Fruit fly (Drosophila melanogaster) whole organism, adult: ENCODE data around the gene NT1.
A peak's percentile ranks its signal among the peaks of the same experiment; 100 is the strongest.

Experiments
- CG14711 ChIP-seq: fragments of 200-800 bp; sonication (Bioruptor generic); optimal IDR thresholded peaks from 2 replicates; lab custom pipeline; 2018; ENCODE audit warnings: missing biosample characterization, mild to moderate bottlenecking, missing genetic modification characterization, moderate library complexity
- Clk ChIP-seq: fragments of 200-800 bp; sonication (Bioruptor generic); optimal IDR thresholded peaks from 2 replicates; lab custom pipeline; 2017; ENCODE audit warnings: missing biosample characterization, missing genetic modification characterization
- Crg-1 ChIP-seq: fragments of 200-800 bp; sonication (Bioruptor generic); optimal IDR thresholded peaks from 2 replicates; lab custom pipeline; 2016; ENCODE audit warnings: missing biosample characterization, missing genetic modification characterization
- Hr96 ChIP-seq: fragments of 200-800 bp; sonication (Bioruptor generic); optimal IDR thresholded peaks from 2 replicates; lab custom pipeline; 2016; ENCODE audit warnings: missing biosample characterization, missing genetic modification characterization
- cic ChIP-seq: fragments of 200-800 bp; sonication (Bioruptor generic); optimal IDR thresholded peaks from 2 replicates; lab custom pipeline; 2017; ENCODE audit warnings: missing biosample characterization, mild to moderate bottlenecking, missing genetic modification characterization, moderate library complexity
- kay ChIP-seq: fragments of 200-800 bp; sonication (Bioruptor generic); peaks from one replicate; lab custom pipeline; 2016; ENCODE audit warnings: missing biosample characterization, missing genetic modification characterization, borderline replicate concordance
- pad ChIP-seq: fragments of 200-800 bp; sonication (Bioruptor generic); optimal IDR thresholded peaks from 3 replicates; lab custom pipeline; 2017; ENCODE audit warnings: missing biosample characterization, missing genetic modification characterization, mild to moderate bottlenecking, moderate library complexity, missing genetic modification reagents

dm6 chr3L:4556831-4557355, 48.7 kb upstream of the NT1 start:
- TF ChIP-seq Crg-1 (GFP tag; lab: Kevin White, UChicago), result no peak
- no peak for TF ChIP-seq Hr96 (GFP tag; lab: Kevin White, UChicago)
- TF ChIP-seq kay (GFP tag; lab: Kevin White, UChicago), result no peak
- no peak for TF ChIP-seq cic (GFP tag; lab: Kevin White, UChicago)
- no peak for TF ChIP-seq CG14711 (tag; lab: Kevin White, UChicago)
- peak; percentile 92 for TF ChIP-seq pad (GFP tag; lab: Kevin White, UChicago)
- no peak for TF ChIP-seq Clk (GFP tag; lab: Kevin White, UChicago)
